Fruit fly (Drosophila melanogaster) whole organism, embryonic: ENCODE measurements around the gene AMPdeam.

ENCODE experiments used
- ATbp ChIP-seq: fragments of 200-800 bp; sonication (Bioruptor generic); optimal IDR thresholded peaks from 2 replicates; lab custom pipeline; 2017; ENCODE audit warnings: missing biosample characterization, mild to moderate bottlenecking, missing genetic modification characterization, missing genetic modification reagents
- Ada2b ChIP-seq: fragments of 200-800 bp; sonication (Bioruptor generic); IDR thresholded peaks from 2 replicates; pipeline ENCODE4 v1.3.6; 2022; ENCODE audit warnings: missing biosample characterization, missing genetic modification characterization
- Atf6 ChIP-seq: fragments of 200-800 bp; sonication (Bioruptor generic); IDR thresholded peaks from 2 replicates; pipeline ENCODE4 v1.3.6; 2022; ENCODE audit warnings: missing biosample characterization, missing genetic modification characterization
- CG10431 ChIP-seq: fragments of 200-800 bp; sonication (Bioruptor generic); optimal IDR thresholded peaks from 3 replicates; lab custom pipeline; 2018; ENCODE audit warnings: missing biosample characterization, mild to moderate bottlenecking, missing genetic modification characterization
- CG11093 ChIP-seq: fragments of 200-800 bp; sonication (Bioruptor generic); IDR thresholded peaks from 3 replicates; pipeline ENCODE4 v1.3.6; 2022; ENCODE audit warnings: missing biosample characterization, missing genetic modification characterization
- CG11247 ChIP-seq: fragments of 200-800 bp; sonication (Bioruptor generic); IDR thresholded peaks from 2 replicates; pipeline ENCODE4 v1.3.6; 2022; ENCODE audit warnings: missing biosample characterization, missing genetic modification characterization
- CG12071 ChIP-seq: fragments of 200-800 bp; sonication (Bioruptor generic); optimal IDR thresholded peaks from 3 replicates; lab custom pipeline; 2018; ENCODE audit warnings: missing biosample characterization, mild to moderate bottlenecking, missing genetic modification characterization
- CG12659 ChIP-seq: fragments of 200-800 bp; sonication (Bioruptor generic); optimal IDR thresholded peaks from 3 replicates; lab custom pipeline; 2017; ENCODE audit warnings: mild to moderate bottlenecking, missing biosample characterization, missing genetic modification reagents, missing genetic modification characterization
- CG17186 ChIP-seq: fragments of 200-800 bp; sonication (Bioruptor generic); optimal IDR thresholded peaks from 3 replicates; lab custom pipeline; 2017; ENCODE audit warnings: missing biosample characterization, missing genetic modification reagents, missing genetic modification characterization
- CG17912 ChIP-seq: fragments of 200-800 bp; sonication (Bioruptor generic); optimal IDR thresholded peaks from 2 replicates; lab custom pipeline; 2018; ENCODE audit warnings: missing biosample characterization, mild to moderate bottlenecking, missing genetic modification characterization
- CG1792 ChIP-seq: fragments of 200-800 bp; sonication (Bioruptor generic); optimal IDR thresholded peaks from 2 replicates; lab custom pipeline; 2016; ENCODE audit warnings: missing biosample characterization, missing genetic modification characterization
- CG31388 ChIP-seq: fragments of 200-800 bp; sonication (Bioruptor generic); optimal IDR thresholded peaks from 2 replicates; lab custom pipeline; 2016; ENCODE audit warnings: missing biosample characterization, missing genetic modification characterization
- CG32532 ChIP-seq: fragments of 200-800 bp; sonication (Bioruptor generic); IDR thresholded peaks from 2 replicates; pipeline ENCODE4 v1.3.6; 2022; ENCODE audit warnings: missing biosample characterization, missing genetic modification characterization
- CG4854 ChIP-seq: fragments of 200-800 bp; sonication (Bioruptor generic); optimal IDR thresholded peaks from 2 replicates; lab custom pipeline; 2016; ENCODE audit warnings: missing biosample characterization, missing genetic modification characterization, inconsistent platforms
- CG5180 ChIP-seq: fragments of 200-800 bp; sonication (Bioruptor generic); optimal IDR thresholded peaks from 3 replicates; lab custom pipeline; 2017; ENCODE audit warnings: missing biosample characterization, missing genetic modification characterization, mild to moderate bottlenecking, moderate library complexity, missing genetic modification reagents
- CG6791 ChIP-seq: fragments of 200-800 bp; sonication (Bioruptor generic); IDR thresholded peaks from 3 replicates; pipeline ENCODE4 v1.3.6; 2022; ENCODE audit warnings: missing biosample characterization, missing genetic modification characterization; ENCODE audit not compliant: partially characterized antibody
- CG9876 ChIP-seq: fragments of 200-800 bp; sonication (Bioruptor generic); optimal IDR thresholded peaks from 2 replicates; lab custom pipeline; 2016; ENCODE audit warnings: missing biosample characterization, missing genetic modification characterization
- CHES-1-like ChIP-seq: fragments of 200-800 bp; sonication (Bioruptor generic); optimal IDR thresholded peaks from 2 replicates; lab custom pipeline; 2016; ENCODE audit warnings: missing biosample characterization, missing genetic modification characterization
- CTCF ChIP-seq: fragments of 200-800 bp; sonication (Bioruptor generic); optimal IDR thresholded peaks from 2 replicates; lab custom pipeline; 2017; ENCODE audit warnings: missing biosample characterization, mild to moderate bottlenecking, missing genetic modification characterization, moderate library complexity
- CoRest ChIP-seq: fragments of 200-800 bp; sonication (Bioruptor generic); optimal IDR thresholded peaks from 3 replicates; lab custom pipeline; 2018; ENCODE audit warnings: missing biosample characterization, mild to moderate bottlenecking, missing genetic modification characterization, moderate library complexity
- D19B ChIP-seq: fragments of 200-800 bp; sonication (Bioruptor generic); optimal IDR thresholded peaks from 2 replicates; lab custom pipeline; 2017; ENCODE audit warnings: missing biosample characterization, mild to moderate bottlenecking, missing genetic modification characterization
- Dip2 ChIP-seq: fragments of 200-800 bp; sonication (Bioruptor generic); IDR thresholded peaks from 2 replicates; pipeline ENCODE4 v1.3.6; 2022; ENCODE audit warnings: missing biosample characterization, missing genetic modification characterization
- ERR ChIP-seq: fragments of 200-800 bp; sonication (Bioruptor generic); optimal IDR thresholded peaks from 2 replicates; lab custom pipeline; 2016; ENCODE audit warnings: missing biosample characterization, missing genetic modification characterization
- Nf-YB ChIP-seq: fragments of 200-800 bp; sonication (Bioruptor generic); optimal IDR thresholded peaks from 3 replicates; lab custom pipeline; 2019; ENCODE audit warnings: missing biosample characterization, mild to moderate bottlenecking, missing genetic modification characterization, moderate library complexity
- Optix ChIP-seq: fragments of 200-800 bp; sonication (Bioruptor generic); IDR thresholded peaks from 3 replicates; pipeline ENCODE4 v1.3.6; 2022; ENCODE audit warnings: missing biosample characterization, missing genetic modification characterization
- Ptx1 ChIP-seq: fragments of 200-800 bp; sonication (Bioruptor generic); IDR thresholded peaks from 2 replicates; pipeline ENCODE4 v1.3.6; 2022; ENCODE audit warnings: missing biosample characterization, missing genetic modification characterization
- Xbp1 ChIP-seq: fragments of 200-800 bp; sonication (Bioruptor generic); optimal IDR thresholded peaks from 3 replicates; lab custom pipeline; 2016; ENCODE audit warnings: missing biosample characterization, mild to moderate bottlenecking, missing genetic modification characterization
- cg ChIP-seq: fragments of 200-800 bp; sonication (Bioruptor generic); optimal IDR thresholded peaks from 3 replicates; lab custom pipeline; 2019; ENCODE audit warnings: missing biosample characterization, mild to moderate bottlenecking, missing genetic modification characterization, moderate library complexity
- dan ChIP-seq: fragments of 200-800 bp; sonication (Bioruptor generic); IDR thresholded peaks from 2 replicates; pipeline ENCODE4 v1.3.6; 2022; ENCODE audit warnings: missing biosample characterization, missing genetic modification characterization
- dmrt99B ChIP-seq: fragments of 200-800 bp; sonication (Bioruptor generic); optimal IDR thresholded peaks from 2 replicates; lab custom pipeline; 2018; ENCODE audit warnings: missing biosample characterization, mild to moderate bottlenecking, missing genetic modification characterization, moderate library complexity
- emc ChIP-seq: fragments of 200-800 bp; sonication (Bioruptor generic); optimal IDR thresholded peaks from 2 replicates; lab custom pipeline; 2016; ENCODE audit warnings: missing biosample characterization, missing genetic modification characterization
- ewg ChIP-seq: fragments of 200-800 bp; sonication (Bioruptor generic); optimal IDR thresholded peaks from 3 replicates; lab custom pipeline; 2017; ENCODE audit warnings: mild to moderate bottlenecking, missing biosample characterization, missing genetic modification reagents, missing genetic modification characterization
- gem ChIP-seq: fragments of 200-800 bp; sonication (Bioruptor generic); optimal IDR thresholded peaks from 2 replicates; lab custom pipeline; 2019; ENCODE audit warnings: missing biosample characterization, mild to moderate bottlenecking, missing genetic modification characterization, moderate library complexity
- grau ChIP-seq: fragments of 200-800 bp; optimal IDR thresholded peaks from 3 replicates; lab custom pipeline; 2019; ENCODE audit warnings: missing biosample characterization, mild to moderate bottlenecking, missing genetic modification characterization, moderate library complexity
- gsb-n ChIP-seq: fragments of 200-800 bp; sonication (Bioruptor generic); optimal IDR thresholded peaks from 3 replicates; lab custom pipeline; 2018; ENCODE audit warnings: missing biosample characterization, mild to moderate bottlenecking, missing genetic modification characterization
- ind ChIP-seq: fragments of 200-800 bp; sonication (Bioruptor generic); optimal IDR thresholded peaks from 3 replicates; lab custom pipeline; 2016; ENCODE audit warnings: missing biosample characterization, missing genetic modification characterization
- kah ChIP-seq: fragments of 200-800 bp; sonication (Bioruptor generic); optimal IDR thresholded peaks from 2 replicates; lab custom pipeline; 2018; ENCODE audit warnings: missing biosample characterization, mild to moderate bottlenecking, missing genetic modification characterization
- lab ChIP-seq: fragments of 200-800 bp; sonication (Bioruptor generic); optimal IDR thresholded peaks from 3 replicates; lab custom pipeline; 2017; ENCODE audit warnings: missing biosample characterization, missing genetic modification characterization, mild to moderate bottlenecking, moderate library complexity, missing genetic modification reagents
- lola ChIP-seq, 3 experiments: fragments of >200 bp in 2 of 3; fragments of 200-800 bp in 1 of 3; sonication (Bioruptor generic) in 1 of 3; optimal IDR thresholded peaks; 2 replicates each; lab custom pipeline; 2017 to 2019; ENCODE audit warnings: missing biosample characterization in 3 of 3, missing genetic modification characterization in 3 of 3, mild to moderate bottlenecking in 1 of 3, moderate library complexity in 1 of 3
- maf-S ChIP-seq: fragments of 200-800 bp; sonication (Bioruptor generic); optimal IDR thresholded peaks from 2 replicates; lab custom pipeline; 2016; ENCODE audit warnings: missing biosample characterization, missing genetic modification characterization
- mirr ChIP-seq: fragments of 200-800 bp; sonication (Bioruptor generic); optimal IDR thresholded peaks from 3 replicates; lab custom pipeline; 2018; ENCODE audit warnings: missing biosample characterization, mild to moderate bottlenecking, missing genetic modification characterization
- mld ChIP-seq: fragments of 200-800 bp; sonication (Bioruptor generic); IDR thresholded peaks from 3 replicates; pipeline ENCODE4 v1.3.6; 2022; ENCODE audit warnings: missing biosample characterization, missing genetic modification characterization; ENCODE audit not compliant: partially characterized antibody
- pros ChIP-seq: fragments of 200-800 bp; sonication (Bioruptor generic); optimal IDR thresholded peaks from 3 replicates; lab custom pipeline; 2019; ENCODE audit warnings: missing biosample characterization, mild to moderate bottlenecking, missing genetic modification characterization, moderate library complexity
- pum ChIP-seq: fragments of 200-800 bp; sonication (Bioruptor generic); optimal IDR thresholded peaks from 2 replicates; lab custom pipeline; 2016; ENCODE audit warnings: missing biosample characterization, missing genetic modification characterization
- sc ChIP-seq, 3 experiments: fragments of >200 bp in 2 of 3; fragments of 200-800 bp in 1 of 3; sonication (Bioruptor generic) in 1 of 3; optimal IDR thresholded peaks; 2 replicates in 2 of 3; 3 replicates in 1 of 3; lab custom pipeline; 2017; ENCODE audit warnings: mild to moderate bottlenecking in 1 of 3, missing biosample characterization in 1 of 3, missing genetic modification characterization in 1 of 3, missing genetic modification reagents in 1 of 3
- shn ChIP-seq: fragments of 200-800 bp; sonication (Bioruptor generic); optimal IDR thresholded peaks from 3 replicates; lab custom pipeline; 2016; ENCODE audit warnings: missing biosample characterization, missing genetic modification characterization
- slp2 ChIP-seq: fragments of 200-800 bp; sonication (Bioruptor generic); optimal IDR thresholded peaks from 2 replicates; lab custom pipeline; 2016; ENCODE audit warnings: missing biosample characterization, missing genetic modification characterization
- sr ChIP-seq: fragments of 200-800 bp; sonication (Bioruptor generic); IDR thresholded peaks from 3 replicates; pipeline ENCODE4 v1.3.6; 2022; ENCODE audit warnings: missing biosample characterization, missing genetic modification characterization
- tap ChIP-seq: fragments of 200-800 bp; optimal IDR thresholded peaks from 3 replicates; lab custom pipeline; 2019; ENCODE audit warnings: missing biosample characterization, mild to moderate bottlenecking, missing genetic modification characterization, moderate library complexity

The AMPdeam gene

dm6 chrX:13788973-13789682 is 56.5 kb downstream of the AMPdeam start (continued):
- 0 out of 2 replicates have a peak, but pooled peaks have one; percentile 27 for TF ChIP-seq Ptx1 (GFP tag; lab: Robert Waterston, UW)
- TF ChIP-seq pros (GFP tag; lab: Kevin White, UChicago): peak; percentile 96
- TF ChIP-seq CG5180 (GFP tag; lab: Kevin White, UChicago): no peak
- TF ChIP-seq ATbp: peak; percentile 51
- no peak for TF ChIP-seq maf-S
- no peak for TF ChIP-seq CG9876 (GFP tag; lab: Kevin White, UChicago)
- no peak for TF ChIP-seq sc (optimal IDR thresholded peaks at IDR 0.05; lab: Kevin White, UChicago)
- no peak for TF ChIP-seq sc (GFP tag; optimal IDR thresholded peaks at IDR 0.05; lab: Kevin White, UChicago)
- no peak for TF ChIP-seq slp2
- TF ChIP-seq dmrt99B (tag; lab: Kevin White, UChicago): peak; percentile 65
- TF ChIP-seq ind (GFP tag; lab: Kevin White, UChicago): peak; percentile 35
- no peak for TF ChIP-seq CG17912 (GFP tag; lab: Kevin White, UChicago)
- TF ChIP-seq Ada2b (GFP tag; lab: Robert Waterston, UW): peak; percentile 23; the same call in 1 of the 2 replicates
- TF ChIP-seq CG17186: no peak
- peak; percentile 2 for TF ChIP-seq tap (tag; lab: Kevin White, UChicago)
- TF ChIP-seq gsb-n (tag; lab: Kevin White, UChicago): peak; percentile 50
- TF ChIP-seq CG12659 (GFP tag; lab: Kevin White, UChicago): peak; percentile 16
- TF ChIP-seq CTCF (GFP tag; lab: Kevin White, UChicago): no peak
- TF ChIP-seq CG11093: no peak
- TF ChIP-seq CG4854 (GFP tag; lab: Kevin White, UChicago): no peak
- no peak for TF ChIP-seq ERR (GFP tag; lab: Kevin White, UChicago)
- TF ChIP-seq gem (tag; lab: Kevin White, UChicago): peak; percentile 61
- no peak for TF ChIP-seq Nf-YB (GFP tag; lab: Kevin White, UChicago)
- TF ChIP-seq CG1792 (GFP tag; lab: Kevin White, UChicago): no peak
- TF ChIP-seq lab (GFP tag; lab: Kevin White, UChicago): peak; percentile 47
- TF ChIP-seq CG31388 (GFP tag; lab: Kevin White, UChicago): no peak
- peak; percentile 24 for TF ChIP-seq pum (GFP tag; lab: Kevin White, UChicago)
- no peak for TF ChIP-seq Atf6
- TF ChIP-seq CG11247: no peak
- peak in 1 of 3 experiments; percentile 25 for TF ChIP-seq lola (GFP tag; optimal IDR thresholded peaks at IDR 0.05; lab: Kevin White, UChicago)
- TF ChIP-seq emc: no peak
- peak; percentile 34 for TF ChIP-seq cg
- TF ChIP-seq CG32532 (GFP tag; lab: Robert Waterston, UW): no peak
- TF ChIP-seq CoRest (tag; lab: Kevin White, UChicago): peak; percentile 15
- peak; percentile 17 for TF ChIP-seq CG12071 (GFP tag; lab: Kevin White, UChicago)
- TF ChIP-seq CHES-1-like (GFP tag; lab: Kevin White, UChicago): no peak
- TF ChIP-seq dan (GFP tag; lab: Robert Waterston, UW): no peak
- TF ChIP-seq kah (GFP tag; lab: Kevin White, UChicago): no peak
- no peak for TF ChIP-seq mirr
- no peak for TF ChIP-seq mld (GFP tag; lab: Robert Waterston, UW)
- TF ChIP-seq CG10431: no peak
- TF ChIP-seq ewg (GFP tag; lab: Kevin White, UChicago): peak; percentile 10
- peak; percentile 29 for TF ChIP-seq D19B
- no peak for TF ChIP-seq CG6791 (GFP tag; lab: Robert Waterston, UW)
- TF ChIP-seq Xbp1: peak; percentile 45
- TF ChIP-seq grau (tag; lab: Kevin White, UChicago): peak; percentile 97
- no peak for TF ChIP-seq sr (GFP tag; lab: Robert Waterston, UW)
- TF ChIP-seq shn (GFP tag; lab: Kevin White, UChicago): no peak
- TF ChIP-seq Optix (GFP tag; lab: Robert Waterston, UW): 0 out of 3 replicates have a peak, but pooled peaks have one; percentile 10
- no peak for TF ChIP-seq Dip2 (GFP tag; lab: Robert Waterston, UW)
